Worm (Caenorhabditis elegans) whole organism, L4/young adult: ENCODE measurements around the gene dyrb-1.

Experiments used
- W03F9.2 ChIP-seq: fragments of 150-350 bp; optimal IDR thresholded peaks from 2 replicates; lab custom pipeline; 2014; ENCODE audit warnings: missing biosample characterization, missing genetic modification characterization
- dao-5 ChIP-seq: sonication (generic microtip); optimal IDR thresholded peaks from 2 replicates; lab custom pipeline; 2016; ENCODE audit warnings: missing genotype, missing genetic modification characterization, moderate library complexity, missing compliant biosample characterization
- him-1 ChIP-seq: sonication (generic microtip); optimal IDR thresholded peaks from 2 replicates; lab custom pipeline; 2016; ENCODE audit warnings: missing genotype, missing genetic modification reagents, missing genetic modification characterization, missing compliant biosample characterization

The dyrb-1 gene

DNA sequence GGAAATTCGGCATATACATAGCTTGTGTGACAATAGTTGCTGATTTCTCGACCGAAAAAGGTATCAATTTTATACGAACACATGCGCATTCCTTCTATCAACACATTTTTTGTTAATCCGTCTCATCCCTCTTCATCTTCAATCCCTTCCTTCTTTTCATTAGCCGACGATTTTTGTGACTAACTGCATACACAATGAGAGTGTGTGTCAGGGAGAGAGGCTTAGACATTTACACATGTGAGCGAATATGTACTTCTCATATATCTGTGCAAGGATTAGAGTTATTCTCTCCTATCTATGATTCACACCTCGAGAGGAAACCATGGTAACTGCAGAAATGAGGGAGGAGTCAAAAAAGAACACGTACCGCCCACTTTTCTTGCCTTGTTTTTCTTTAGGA is 23.4 kb upstream of the dyrb-1 start:
- TF ChIP-seq him-1 (tag; lab: Kevin White, UChicago) (no peak), dao-5 (tag; lab: Kevin White, UChicago) (no peak), W03F9.2 (tag; lab: Kevin White, UChicago) (no peak)

DNA sequence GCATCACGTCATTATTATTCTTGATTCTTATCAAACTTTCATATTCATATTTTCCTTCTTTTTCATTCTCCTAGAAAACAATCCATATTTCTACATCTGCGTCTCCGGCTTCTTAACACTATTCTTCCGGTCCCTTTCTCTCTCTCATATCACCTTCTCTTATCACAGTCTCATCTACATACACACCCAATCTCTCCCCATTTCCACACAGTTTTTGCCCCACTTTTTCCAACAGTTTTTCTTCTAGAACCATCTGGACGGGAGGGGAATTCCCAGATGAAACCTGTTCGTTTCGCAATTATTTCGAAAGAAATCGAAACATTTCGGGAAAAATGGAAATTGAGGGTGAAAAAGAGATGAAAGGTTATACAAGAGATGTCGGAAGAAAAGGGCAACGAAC is 21.2 kb upstream of the dyrb-1 start:
- TF ChIP-seq W03F9.2 (tag; lab: Kevin White, UChicago) (peak; percentile 6), dao-5 (tag; lab: Kevin White, UChicago) (no peak)

DNA sequence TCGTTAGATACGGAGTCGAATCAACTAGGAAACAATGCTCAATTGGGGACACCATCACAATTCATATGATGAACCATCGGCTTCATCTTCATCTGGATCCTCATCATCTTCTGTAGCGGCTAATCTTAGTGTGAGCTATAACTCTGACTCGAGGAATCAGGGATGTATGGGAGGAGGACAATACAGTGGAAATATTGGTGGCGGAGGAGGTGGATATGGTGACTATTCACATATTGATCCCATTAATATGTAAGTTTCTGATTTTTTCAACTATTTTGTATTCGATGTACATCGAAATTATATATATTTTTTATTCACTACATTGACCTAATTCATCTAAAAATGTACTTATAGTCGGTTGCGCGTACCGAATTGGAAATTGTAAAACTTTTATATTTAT is 20.4 kb upstream of the dyrb-1 start:
- TF ChIP-seq him-1 (tag; lab: Kevin White, UChicago) (no peak), W03F9.2 (tag; lab: Kevin White, UChicago) (no peak), dao-5 (tag; lab: Kevin White, UChicago) (no peak)

DNA sequence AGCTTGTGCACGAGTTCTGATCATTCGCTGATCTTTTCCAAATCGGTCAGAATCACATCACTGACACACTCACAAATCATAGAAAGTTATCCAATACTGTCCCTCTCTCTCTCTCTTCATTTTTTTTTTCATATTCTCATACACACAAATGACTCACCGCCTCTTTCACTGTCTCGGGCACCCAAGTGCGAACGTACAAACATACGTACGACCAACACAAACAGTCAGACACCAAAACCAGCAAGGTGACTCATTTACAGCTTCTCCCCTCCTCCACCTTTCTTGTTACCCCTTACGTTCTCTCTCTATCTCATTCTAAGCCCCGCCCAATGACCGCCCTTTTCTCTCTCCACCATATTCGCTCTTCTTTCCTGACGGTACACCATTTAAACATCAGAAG is 20.0 kb upstream of the dyrb-1 start:
- TF ChIP-seq dao-5 (tag; lab: Kevin White, UChicago) (no peak), him-1 (tag; lab: Kevin White, UChicago) (no peak)

DNA sequence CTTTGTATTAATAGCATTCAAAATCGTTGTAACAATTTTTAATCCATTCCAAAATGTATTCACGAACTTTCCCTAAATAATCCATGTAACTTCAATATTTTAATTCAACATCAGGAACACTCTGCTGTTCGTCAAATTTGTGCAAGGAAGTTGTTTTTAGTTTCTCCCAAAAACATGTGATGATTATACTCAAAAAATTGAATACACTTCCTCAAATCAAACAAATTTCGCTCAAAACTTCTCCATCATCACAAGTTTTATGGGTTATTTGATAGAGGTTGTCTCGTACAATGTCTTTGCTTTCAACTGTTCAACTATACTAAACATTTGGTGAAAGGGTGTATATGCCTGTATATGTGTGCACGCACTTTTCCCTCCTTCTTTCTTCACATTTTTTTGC is 18.1 kb upstream of the dyrb-1 start:
- TF ChIP-seq him-1 (tag; lab: Kevin White, UChicago) (no peak), W03F9.2 (tag; lab: Kevin White, UChicago) (no peak), dao-5 (tag; lab: Kevin White, UChicago) (no peak)

DNA sequence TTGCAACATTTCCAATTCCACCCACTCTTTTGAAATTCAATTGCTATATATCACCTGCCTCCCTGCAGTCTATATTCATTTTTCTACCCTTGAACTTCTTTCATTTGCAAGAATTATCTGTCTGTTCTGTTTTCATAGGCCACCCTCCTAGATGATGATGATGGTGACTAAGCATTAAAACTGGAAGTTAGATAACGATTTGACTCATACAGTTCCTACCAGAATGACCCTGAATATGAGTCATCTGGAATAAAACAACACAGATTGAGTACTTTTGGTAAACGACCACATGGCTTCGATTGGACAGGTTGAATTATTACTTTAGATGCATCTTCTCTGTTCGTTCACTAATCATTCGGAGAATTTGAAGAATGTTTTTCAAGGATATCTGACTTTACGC is 17.4 kb upstream of the dyrb-1 start:
- no peak for TF ChIP-seq W03F9.2 (tag; lab: Kevin White, UChicago)
- no peak for TF ChIP-seq him-1 (tag; lab: Kevin White, UChicago)
- TF ChIP-seq dao-5 (tag; lab: Kevin White, UChicago): no peak

DNA sequence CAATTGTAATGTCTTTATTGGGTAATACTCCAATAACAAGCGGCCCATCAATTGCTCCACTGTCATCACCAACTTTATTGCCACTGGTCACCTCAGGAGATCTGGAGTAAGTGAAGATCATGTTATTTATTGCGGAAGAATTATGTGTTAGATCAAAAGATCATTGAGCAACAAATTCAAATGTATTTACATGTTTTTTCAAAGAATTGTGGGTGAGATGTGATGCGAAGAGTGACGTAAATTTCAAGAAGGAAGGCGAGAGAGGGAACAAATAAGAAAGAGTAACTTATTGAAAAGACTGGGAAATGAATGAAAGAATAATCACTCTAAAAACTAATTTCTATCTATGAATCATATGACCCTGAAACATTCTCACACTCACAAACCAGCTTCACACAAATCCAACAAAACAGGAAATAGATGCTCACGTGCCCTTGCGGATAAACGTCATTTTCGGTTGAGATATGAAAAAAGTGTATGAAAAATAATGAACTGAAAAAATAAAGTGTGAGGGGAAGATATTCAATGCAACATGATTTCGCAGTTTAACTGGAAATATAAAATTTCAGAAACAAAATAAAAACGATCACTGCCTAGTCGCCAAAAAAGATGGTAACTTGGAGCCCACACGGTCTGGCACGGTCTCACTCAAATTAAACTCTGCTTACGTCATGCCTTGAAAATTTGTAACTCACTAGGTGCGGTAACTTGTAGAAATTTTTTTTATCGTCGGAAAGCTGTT is 14.0 kb upstream of the dyrb-1 start:
- TF ChIP-seq dao-5 (tag; lab: Kevin White, UChicago) (no peak), W03F9.2 (tag; lab: Kevin White, UChicago) (no peak), him-1 (tag; lab: Kevin White, UChicago) (no peak)

DNA sequence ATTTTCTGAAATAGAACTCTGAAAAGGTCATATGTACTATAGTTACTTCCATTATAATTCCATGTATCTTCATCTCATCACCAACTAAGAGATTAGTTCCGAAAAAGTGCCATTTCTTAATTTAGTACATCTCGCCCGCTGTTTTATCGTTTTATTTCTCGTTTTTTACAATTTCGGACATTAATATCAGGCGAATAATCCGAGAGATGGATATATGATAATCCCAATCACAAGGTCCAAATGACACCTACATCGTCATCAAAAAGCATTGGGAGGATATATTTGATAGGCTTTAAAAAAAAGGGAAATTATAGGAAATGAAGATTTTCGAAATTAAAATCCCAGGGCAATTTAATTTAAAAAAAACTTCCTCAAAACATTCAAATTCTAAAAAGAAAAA is 13.4 kb upstream of the dyrb-1 start:
- TF ChIP-seq him-1 (tag; lab: Kevin White, UChicago): no peak
- TF ChIP-seq dao-5 (tag; lab: Kevin White, UChicago): no peak
- no peak for TF ChIP-seq W03F9.2 (tag; lab: Kevin White, UChicago)

DNA sequence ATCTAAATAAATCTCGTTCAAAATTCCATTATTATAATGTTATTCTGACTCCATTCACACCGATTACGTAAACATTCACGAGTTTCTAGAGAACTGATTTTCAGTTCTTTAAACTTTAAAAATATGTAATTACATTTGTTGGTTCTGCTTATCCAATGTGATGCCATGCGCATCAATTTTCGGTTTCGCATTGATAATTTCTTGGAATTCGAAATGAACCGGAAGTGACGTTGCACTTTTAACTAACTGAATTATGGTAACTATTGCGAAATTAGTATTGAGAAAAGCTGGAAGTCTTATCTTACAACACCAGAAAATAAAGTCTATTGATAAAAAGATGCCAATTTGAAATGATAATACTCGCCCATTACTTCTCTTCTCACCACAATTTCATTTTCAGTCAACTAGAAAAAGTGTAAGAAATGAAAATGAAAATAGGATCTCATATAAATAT is 10.9 kb upstream of the dyrb-1 start:
- TF ChIP-seq him-1 (tag; lab: Kevin White, UChicago): no peak
- no peak for TF ChIP-seq dao-5 (tag; lab: Kevin White, UChicago)
- TF ChIP-seq W03F9.2 (tag; lab: Kevin White, UChicago): no peak

DNA sequence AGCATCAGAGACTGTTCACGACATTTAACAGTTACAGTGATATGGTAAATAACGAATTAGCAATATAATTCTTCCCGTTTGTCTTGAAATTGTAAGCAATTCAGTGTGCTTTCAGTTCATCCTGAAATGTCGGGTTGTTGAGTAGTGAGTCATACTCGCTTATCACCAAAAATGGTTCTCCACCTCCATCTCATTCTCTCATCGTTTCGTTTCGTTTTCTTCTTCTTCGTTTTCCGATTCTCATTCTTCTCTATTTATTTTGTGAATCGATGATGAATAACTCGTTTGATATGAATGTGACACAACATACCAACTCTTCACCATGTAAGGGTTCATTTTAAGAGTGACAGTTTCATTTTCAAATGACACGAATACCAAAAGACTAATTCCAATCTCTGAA is 9.5 kb upstream of the dyrb-1 start:
- TF ChIP-seq dao-5 (tag; lab: Kevin White, UChicago) (no peak), him-1 (tag; lab: Kevin White, UChicago) (no peak), W03F9.2 (tag; lab: Kevin White, UChicago) (no peak)

DNA sequence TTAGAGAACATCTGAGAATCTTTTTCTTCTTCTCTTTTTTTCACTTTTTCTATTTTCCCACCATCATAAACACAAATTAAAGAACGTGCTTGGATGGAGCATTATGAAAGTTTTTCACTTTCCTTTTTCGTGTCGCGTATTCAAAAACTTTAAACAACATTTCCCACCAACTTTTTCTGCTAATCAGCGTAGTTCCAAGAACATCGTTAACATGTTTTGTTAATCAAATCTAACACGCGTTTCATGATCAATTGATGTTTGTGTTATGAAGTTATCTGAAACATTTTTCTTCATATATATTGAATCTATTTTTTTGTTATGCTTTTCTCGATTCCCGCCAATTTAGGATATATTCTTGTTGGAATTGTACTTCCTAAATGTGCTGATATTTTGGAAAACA is 8.7 kb upstream of the dyrb-1 start:
- TF ChIP-seq W03F9.2 (tag; lab: Kevin White, UChicago) (no peak), him-1 (tag; lab: Kevin White, UChicago) (no peak), dao-5 (tag; lab: Kevin White, UChicago) (no peak)

DNA sequence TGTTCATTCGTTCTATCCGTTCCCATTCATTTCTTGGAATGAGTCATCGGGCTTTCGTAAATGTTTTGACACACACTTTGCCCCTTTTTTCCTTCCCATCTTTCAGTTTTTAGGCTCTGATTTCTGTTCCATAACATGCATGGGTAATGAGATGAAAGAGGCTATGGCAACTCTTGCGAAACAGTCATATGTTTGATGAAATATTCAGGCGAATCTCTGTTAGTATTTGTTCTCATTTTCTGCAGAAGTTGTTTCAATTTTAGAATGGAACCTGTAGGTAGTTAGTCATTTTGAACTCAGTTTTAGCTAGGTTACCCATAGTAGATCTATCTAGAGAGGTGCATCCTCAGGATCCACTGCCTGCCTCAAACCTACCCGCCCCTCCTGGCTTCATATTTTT is 8.0 kb upstream of the dyrb-1 start:
- no peak for TF ChIP-seq W03F9.2 (tag; lab: Kevin White, UChicago)
- TF ChIP-seq him-1 (tag; lab: Kevin White, UChicago): no peak
- no peak for TF ChIP-seq dao-5 (tag; lab: Kevin White, UChicago)

DNA sequence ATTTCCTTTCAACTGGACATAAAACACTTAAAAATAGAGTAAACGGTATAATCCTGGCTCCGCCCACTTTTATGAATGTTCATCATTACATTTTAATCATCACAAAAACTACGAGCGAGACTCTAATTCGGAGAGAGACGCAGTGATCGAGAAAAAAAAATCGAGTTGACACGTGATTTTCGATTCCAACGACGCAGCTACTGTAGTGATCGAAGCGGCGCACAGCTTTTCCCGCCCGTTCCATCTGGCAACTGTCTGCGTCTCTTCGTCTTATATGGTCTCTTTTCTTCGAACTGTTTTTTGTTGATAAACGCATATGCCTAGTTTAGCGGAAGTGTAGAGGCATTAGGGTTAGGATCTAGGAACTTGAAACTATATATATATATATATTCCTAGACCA is 6.8 kb upstream of the dyrb-1 start:
- no peak for TF ChIP-seq him-1 (tag; lab: Kevin White, UChicago)

DNA sequence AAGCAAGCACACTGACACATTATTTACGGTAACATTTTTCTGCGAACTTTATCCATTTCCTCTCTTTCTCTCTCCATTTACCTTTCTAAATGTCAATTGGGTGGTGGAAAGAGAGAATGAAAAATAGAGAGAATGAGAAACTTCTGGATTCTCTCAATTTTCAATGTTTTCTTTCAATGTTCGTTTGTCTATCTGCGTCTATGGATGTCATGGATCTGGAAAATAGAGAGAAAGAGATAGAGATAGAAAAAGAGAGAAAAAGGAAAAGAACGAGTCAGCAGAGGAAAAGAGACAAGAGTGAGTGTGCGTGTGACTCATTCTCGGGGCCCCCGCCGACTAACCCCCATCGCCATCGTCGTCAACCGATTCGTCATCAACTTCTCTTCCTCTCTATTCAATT is 5.9 kb upstream of the dyrb-1 start, which contains the start of gene jun-1:
Gene jun-1 (plus strand): TSS at position 307 of the 400 bp plus-strand sequence.
- TF ChIP-seq dao-5 (tag; lab: Kevin White, UChicago): no peak
- TF ChIP-seq W03F9.2 (tag; lab: Kevin White, UChicago): peak; percentile 62
- TF ChIP-seq him-1 (tag; lab: Kevin White, UChicago): peak; percentile 4
